Fruit fly (Drosophila melanogaster): ENCODE measurements around the gene Antdh.

dm6 chrX:11170578-11170977 is 1.7 kb upstream of the Antdh start, which contains the start of gene CG1394:
- no peak for TF ChIP-seq CG9948 (tag; optimal IDR thresholded peaks at IDR 0.05)
- TF ChIP-seq gl (tag; optimal IDR thresholded peaks at IDR 0.05) = no peak
- no peak for TF ChIP-seq rn (GFP tag; IDR thresholded peaks at IDR 0.05)
- TF ChIP-seq Pif1B (GFP tag; optimal IDR thresholded peaks at IDR 0.05) = no peak
- no peak for TF ChIP-seq CG10348 (GFP tag; IDR thresholded peaks at IDR 0.05)
- TF ChIP-seq CG8301 (tag; optimal IDR thresholded peaks at IDR 0.05) = no peak
- no peak for TF ChIP-seq CG8159 (tag; optimal IDR thresholded peaks at IDR 0.05)
- no peak for TF ChIP-seq CG32121 (GFP tag; IDR thresholded peaks at IDR 0.05)
- TF ChIP-seq CG13204 (GFP tag; optimal IDR thresholded peaks at IDR 0.05) = no peak
- no peak for TF ChIP-seq Pif1A (GFP tag; optimal IDR thresholded peaks at IDR 0.05)

Measured in whole organism, pupa.